Fruit fly (Drosophila melanogaster) whole organism, embryonic: ENCODE results near the gene CG12811.

Experiments used
- CG10147 ChIP-seq: fragments of 200-800 bp; sonication (Bioruptor generic); optimal IDR thresholded peaks from 2 replicates; lab custom pipeline; 2019; ENCODE audit warnings: missing biosample characterization, mild to moderate bottlenecking, missing genetic modification characterization, moderate library complexity
- CG10543 ChIP-seq: fragments of 200-800 bp; sonication (Bioruptor generic); optimal IDR thresholded peaks from 3 replicates; lab custom pipeline; 2017; ENCODE audit warnings: missing biosample characterization, mild to moderate bottlenecking, missing genetic modification characterization, moderate library complexity
- CG10959 ChIP-seq: fragments of 200-800 bp; sonication (Bioruptor generic); IDR thresholded peaks from 2 replicates; pipeline ENCODE4 v1.3.6; 2022; ENCODE audit warnings: missing biosample characterization, missing genetic modification characterization
- CG11723 ChIP-seq: fragments of 200-800 bp; sonication (Bioruptor generic); optimal IDR thresholded peaks from 2 replicates; lab custom pipeline; 2017; ENCODE audit warnings: missing biosample characterization, mild to moderate bottlenecking, missing genetic modification characterization
- CG12299 ChIP-seq: fragments of 200-800 bp; sonication (Bioruptor generic); optimal IDR thresholded peaks from 2 replicates; lab custom pipeline; 2018; ENCODE audit warnings: missing biosample characterization, mild to moderate bottlenecking, missing genetic modification characterization
- CG15269 ChIP-seq: fragments of 200-800 bp; sonication (Bioruptor generic); optimal IDR thresholded peaks from 2 replicates; lab custom pipeline; 2018; ENCODE audit warnings: missing biosample characterization, mild to moderate bottlenecking, missing genetic modification characterization, moderate library complexity
- CG15696 ChIP-seq: fragments of 200-800 bp; sonication (Bioruptor generic); optimal IDR thresholded peaks from 2 replicates; lab custom pipeline; 2019; ENCODE audit warnings: missing biosample characterization, mild to moderate bottlenecking, missing genetic modification characterization, moderate library complexity
- CG1603 ChIP-seq: fragments of 200-800 bp; sonication (Bioruptor generic); optimal IDR thresholded peaks from 2 replicates; lab custom pipeline; 2019; ENCODE audit warnings: missing biosample characterization, mild to moderate bottlenecking, missing genetic modification characterization, moderate library complexity
- CG16863 ChIP-seq: fragments of 200-800 bp; sonication (Bioruptor generic); optimal IDR thresholded peaks from 3 replicates; lab custom pipeline; 2016; ENCODE audit warnings: missing biosample characterization, missing genetic modification characterization
- CG17361 ChIP-seq: fragments of 200-800 bp; sonication (Bioruptor generic); IDR thresholded peaks from 3 replicates; pipeline ENCODE4 v1.3.6; 2022; ENCODE audit warnings: missing biosample characterization, missing genetic modification characterization
- CG3065 ChIP-seq: fragments of 200-800 bp; sonication (Bioruptor generic); optimal IDR thresholded peaks from 2 replicates; lab custom pipeline; 2016; ENCODE audit warnings: missing biosample characterization, missing genetic modification characterization
- CG31388 ChIP-seq: fragments of 200-800 bp; sonication (Bioruptor generic); optimal IDR thresholded peaks from 2 replicates; lab custom pipeline; 2016; ENCODE audit warnings: missing biosample characterization, missing genetic modification characterization
- CG3407 ChIP-seq: fragments of 200-800 bp; sonication (Bioruptor generic); optimal IDR thresholded peaks from 2 replicates; lab custom pipeline; 2018; ENCODE audit warnings: missing biosample characterization, mild to moderate bottlenecking, missing genetic modification characterization
- CG4424 ChIP-seq: fragments of 200-800 bp; sonication (Bioruptor generic); optimal IDR thresholded peaks from 3 replicates; lab custom pipeline; 2016; ENCODE audit warnings: missing biosample characterization, missing genetic modification characterization
- CG4707 ChIP-seq: fragments of 200-800 bp; sonication (Bioruptor generic); optimal IDR thresholded peaks from 2 replicates; lab custom pipeline; 2018; ENCODE audit warnings: missing biosample characterization, mild to moderate bottlenecking, missing genetic modification characterization, moderate library complexity
- Dll ChIP-seq: fragments of 200-800 bp; sonication (Bioruptor generic); IDR thresholded peaks from 4 replicates; pipeline ENCODE4 v1.3.6; 2022; ENCODE audit warnings: missing biosample characterization, missing genetic modification characterization; ENCODE audit not compliant: partially characterized antibody
- E2f1 ChIP-seq: fragments of 200-800 bp; sonication (Bioruptor generic); IDR thresholded peaks from 2 replicates; pipeline ENCODE4 v1.3.6; 2022; ENCODE audit warnings: missing biosample characterization, missing genetic modification characterization
- ERR ChIP-seq: fragments of 200-800 bp; sonication (Bioruptor generic); optimal IDR thresholded peaks from 2 replicates; lab custom pipeline; 2016; ENCODE audit warnings: missing biosample characterization, missing genetic modification characterization
- HLHmδ ChIP-seq: fragments of 200-800 bp; sonication (Bioruptor generic); optimal IDR thresholded peaks from 2 replicates; lab custom pipeline; 2018; ENCODE audit warnings: missing biosample characterization, mild to moderate bottlenecking, missing genetic modification characterization, moderate library complexity
- Hr78 ChIP-seq, 2 experiments: fragments of 200-800 bp in 1 of 2; fragments of >200 bp in 1 of 2; sonication (Bioruptor generic) in 1 of 2; optimal IDR thresholded peaks; 2 replicates each; lab custom pipeline; 2017 to 2019; ENCODE audit warnings: missing biosample characterization in 2 of 2, missing genetic modification characterization in 2 of 2, mild to moderate bottlenecking in 1 of 2, moderate library complexity in 1 of 2
- MESR4 ChIP-seq: fragments of 200-800 bp; sonication (Bioruptor generic); optimal IDR thresholded peaks from 2 replicates; lab custom pipeline; 2018; ENCODE audit warnings: missing biosample characterization, mild to moderate bottlenecking, missing genetic modification characterization, moderate library complexity
- Mad ChIP-seq: fragments of 200-800 bp; sonication (Bioruptor generic); optimal IDR thresholded peaks from 2 replicates; lab custom pipeline; 2016; ENCODE audit warnings: missing biosample characterization, missing genetic modification characterization
- NC2β ChIP-seq: fragments of 200-800 bp; sonication (Bioruptor generic); optimal IDR thresholded peaks from 2 replicates; lab custom pipeline; 2016; ENCODE audit warnings: missing biosample characterization, missing genetic modification characterization
- Oaz ChIP-seq: fragments of 200-800 bp; sonication (Bioruptor generic); IDR thresholded peaks from 2 replicates; pipeline ENCODE4 v1.3.6; 2022; ENCODE audit warnings: missing biosample characterization, missing genetic modification characterization
- Oli ChIP-seq: fragments of 200-800 bp; sonication (Bioruptor generic); optimal IDR thresholded peaks from 2 replicates; lab custom pipeline; 2018; ENCODE audit warnings: missing biosample characterization, mild to moderate bottlenecking, missing genetic modification characterization, moderate library complexity
- Ravus ChIP-seq: fragments of 200-800 bp; sonication (Bioruptor generic); IDR thresholded peaks from 2 replicates; pipeline ENCODE4 v1.3.6; 2022; ENCODE audit warnings: missing biosample characterization, missing genetic modification characterization
- Ssrp ChIP-seq: fragments of 200-800 bp; sonication (Bioruptor generic); optimal IDR thresholded peaks from 2 replicates; lab custom pipeline; 2018; ENCODE audit warnings: missing biosample characterization, mild to moderate bottlenecking, missing genetic modification characterization, moderate library complexity
- Stat92E ChIP-seq, 3 experiments: fragments of >200 bp in 2 of 3; fragments of 200-800 bp in 1 of 3; sonication (Bioruptor generic) in 1 of 3; optimal IDR thresholded peaks; 2 replicates each; lab custom pipeline; 2017 to 2019; ENCODE audit warnings: missing biosample characterization in 3 of 3, missing genetic modification characterization in 3 of 3, mild to moderate bottlenecking in 1 of 3, moderate library complexity in 1 of 3
- YL-1 ChIP-seq: fragments of 200-800 bp; sonication (Bioruptor generic); optimal IDR thresholded peaks from 3 replicates; lab custom pipeline; 2017; ENCODE audit warnings: missing biosample characterization, mild to moderate bottlenecking, missing genetic modification characterization
- ap ChIP-seq: fragments of 200-800 bp; sonication (Bioruptor generic); IDR thresholded peaks from 2 replicates; pipeline ENCODE4 v1.3.6; 2022; ENCODE audit warnings: missing biosample characterization, missing genetic modification characterization
- chif ChIP-seq, 2 experiments: fragments of 200-800 bp; sonication (Bioruptor generic); optimal IDR thresholded peaks; 3 replicates each; lab custom pipeline; 2016; ENCODE audit warnings: missing biosample characterization in 2 of 2, missing genetic modification characterization in 2 of 2
- chinmo ChIP-seq: fragments of 200-800 bp; sonication (Bioruptor generic); IDR thresholded peaks from 4 replicates; pipeline ENCODE4 v1.3.6; 2022; ENCODE audit warnings: missing biosample characterization, missing genetic modification characterization; ENCODE audit not compliant: partially characterized antibody
- croc ChIP-seq: fragments of 200-800 bp; sonication (Bioruptor generic); conservative IDR thresholded peaks from 3 replicates; pipeline ENCODE4 v1.3.6; 2022; ENCODE audit warnings: missing biosample characterization, missing genetic modification characterization
- crp ChIP-seq, 2 experiments: fragments of 200-800 bp; sonication (Bioruptor generic); optimal IDR thresholded peaks; 2 replicates in 1 of 2; 3 replicates in 1 of 2; lab custom pipeline; 2017; ENCODE audit warnings: missing biosample characterization in 2 of 2, missing genetic modification characterization in 2 of 2, mild to moderate bottlenecking in 1 of 2, moderate library complexity in 1 of 2
- exex ChIP-seq: fragments of 200-800 bp; sonication (Bioruptor generic); optimal IDR thresholded peaks from 4 replicates; lab custom pipeline; 2018; ENCODE audit warnings: missing biosample characterization, mild to moderate bottlenecking, missing genetic modification characterization, moderate library complexity
- her ChIP-seq: fragments of 200-800 bp; sonication (Bioruptor generic); optimal IDR thresholded peaks from 2 replicates; lab custom pipeline; 2016; ENCODE audit warnings: missing biosample characterization, missing genetic modification characterization
- insv ChIP-seq, 2 experiments: fragments of 200-800 bp; sonication (Bioruptor generic); optimal IDR thresholded peaks; 3 replicates each; lab custom pipeline; 2016 to 2018; ENCODE audit warnings: missing biosample characterization in 2 of 2, missing genetic modification characterization in 2 of 2
- lola ChIP-seq, 3 experiments: fragments of >200 bp in 2 of 3; fragments of 200-800 bp in 1 of 3; sonication (Bioruptor generic) in 1 of 3; optimal IDR thresholded peaks; 2 replicates each; lab custom pipeline; 2017 to 2019; ENCODE audit warnings: missing biosample characterization in 3 of 3, missing genetic modification characterization in 3 of 3, mild to moderate bottlenecking in 1 of 3, moderate library complexity in 1 of 3
- lov ChIP-seq, 2 experiments: fragments of 200-800 bp in 1 of 2; fragments of >200 bp in 1 of 2; sonication (Bioruptor generic) in 1 of 2; IDR thresholded peaks in 1 of 2; optimal IDR thresholded peaks in 1 of 2; 2 replicates in 1 of 2; 3 replicates in 1 of 2; pipeline versions ENCODE4 v1.3.6 to Lab custom; 2017 to 2022; ENCODE audit warnings: missing biosample characterization in 1 of 2, missing genetic modification characterization in 1 of 2
- nau ChIP-seq: fragments of 200-800 bp; sonication (Bioruptor generic); optimal IDR thresholded peaks from 3 replicates; lab custom pipeline; 2017; ENCODE audit warnings: missing biosample characterization, mild to moderate bottlenecking, missing genetic modification characterization, missing genetic modification reagents
- org-1 ChIP-seq: fragments of 200-800 bp; sonication (Bioruptor generic); optimal IDR thresholded peaks from 2 replicates; lab custom pipeline; 2017; ENCODE audit warnings: missing biosample characterization, missing genetic modification characterization
- pita ChIP-seq: fragments of 200-800 bp; sonication (Bioruptor generic); optimal IDR thresholded peaks from 2 replicates; lab custom pipeline; 2017; ENCODE audit warnings: missing biosample characterization, mild to moderate bottlenecking, missing genetic modification characterization
- pnt ChIP-seq: fragments of 200-800 bp; sonication (Bioruptor generic); optimal IDR thresholded peaks from 3 replicates; lab custom pipeline; 2016; ENCODE audit warnings: missing biosample characterization, missing genetic modification characterization
- ranshi ChIP-seq: fragments of 200-800 bp; sonication (Bioruptor generic); IDR thresholded peaks from 2 replicates; pipeline ENCODE4 v1.3.6; 2022; ENCODE audit warnings: missing biosample characterization, missing genetic modification characterization
- run ChIP-seq: fragments of 200-800 bp; sonication (Bioruptor generic); optimal IDR thresholded peaks from 3 replicates; lab custom pipeline; 2018; ENCODE audit warnings: missing biosample characterization, mild to moderate bottlenecking, missing genetic modification characterization
- zf30C ChIP-seq: fragments of 200-800 bp; sonication (Bioruptor generic); optimal IDR thresholded peaks from 3 replicates; lab custom pipeline; 2018; ENCODE audit warnings: missing biosample characterization, mild to moderate bottlenecking, missing genetic modification characterization
- zfh2 ChIP-seq: fragments of 200-800 bp; sonication (Bioruptor generic); optimal IDR thresholded peaks from 2 replicates; lab custom pipeline; 2016; ENCODE audit warnings: missing biosample characterization, missing genetic modification characterization

Gene CG12811

dm6 chr3R:10087206-10087927, 38.8 kb upstream of the CG12811 start (continued):
- TF ChIP-seq insv (GFP tag; optimal IDR thresholded peaks at IDR 0.05; lab: Kevin White, UChicago) (no peak), zfh2 (peak; percentile 71), E2f1 (GFP tag; lab: Robert Waterston, UW) (0 out of 2 replicates have a peak, but pooled peaks have one; percentile 46), crp (GFP tag; optimal IDR thresholded peaks at IDR 0.05; lab: Kevin White, UChicago) (no peak), CG16863 (GFP tag; lab: Kevin White, UChicago) (peak; percentile 55), pnt (peak; percentile 66), exex (tag; lab: Kevin White, UChicago) (peak; percentile 5), CG4707 (GFP tag; lab: Kevin White, UChicago) (no peak), croc (peak; percentile 40; the same call in 1 of the 3 replicates), lov (optimal IDR thresholded peaks at IDR 0.05; lab: Kevin White, UChicago) (no peak), lov (GFP tag; IDR thresholded peaks at IDR 0.05; lab: Robert Waterston, UW) (no peak), zf30C (GFP tag; lab: Kevin White, UChicago) (no peak), CG3065 (GFP tag; lab: Kevin White, UChicago) (no peak), Mad (peak; percentile 56), Oaz (GFP tag; lab: Robert Waterston, UW) (peak; percentile 46; the same call in 1 of the 2 replicates), HLHmδ (GFP tag; lab: Kevin White, UChicago) (no peak), Oli (tag; lab: Kevin White, UChicago) (peak; percentile 53), CG17361 (GFP tag; lab: Robert Waterston, UW) (peak; percentile 45; the same call in 2 of the 3 replicates), chinmo (GFP tag; lab: Robert Waterston, UW) (peak; percentile 99), CG1603 (peak; percentile 61), CG10543 (no peak), CG4424 (GFP tag; lab: Kevin White, UChicago) (peak; percentile 46), her (GFP tag; lab: Kevin White, UChicago) (peak; percentile 69), CG11723 (GFP tag; lab: Kevin White, UChicago) (peak; percentile 54), run (tag; lab: Kevin White, UChicago) (no peak), NC2β (GFP tag; lab: Kevin White, UChicago) (peak; percentile 8), nau (GFP tag; lab: Kevin White, UChicago) (peak; percentile 45), CG15269 (peak; percentile 52), chif (GFP tag; optimal IDR thresholded peaks at IDR 0.05; lab: Kevin White, UChicago) (peak; percentile 60 to 77), Ravus (GFP tag; lab: Robert Waterston, UW) (peak; percentile 4; the same call in 1 of the 2 replicates), CG12299 (tag; lab: Kevin White, UChicago) (no peak), Hr78 (GFP tag; optimal IDR thresholded peaks at IDR 0.05; lab: Kevin White, UChicago) (peak in 1 of 2 experiments; percentile 52), YL-1 (GFP tag; lab: Kevin White, UChicago) (no peak), ERR (GFP tag; lab: Kevin White, UChicago) (peak; percentile 50), org-1 (GFP tag; lab: Kevin White, UChicago) (peak; percentile 64), CG3407 (GFP tag; lab: Kevin White, UChicago) (peak; percentile 43), Dll (GFP tag; lab: Robert Waterston, UW) (no peak), Ssrp (tag; lab: Kevin White, UChicago) (peak; percentile 44), ranshi (GFP tag; lab: Robert Waterston, UW) (peak; percentile 70; the same call in 1 of the 2 replicates), CG10959 (GFP tag; lab: Robert Waterston, UW) (no peak), CG10147 (GFP tag; lab: Kevin White, UChicago) (peak; percentile 12), Stat92E (GFP tag; optimal IDR thresholded peaks at IDR 0.05; lab: Kevin White, UChicago) (no peak), pita (no peak), CG15696 (no peak), CG31388 (GFP tag; lab: Kevin White, UChicago) (no peak), MESR4 (GFP tag; lab: Kevin White, UChicago) (no peak), ap (GFP tag; lab: Robert Waterston, UW) (peak; percentile 52; the same call in 1 of the 2 replicates), lola (GFP tag; optimal IDR thresholded peaks at IDR 0.05; lab: Kevin White, UChicago) (no peak)
